Fruit fly (Drosophila melanogaster): ENCODE results near the gene CG15696.

CG15696 gene

DNA sequence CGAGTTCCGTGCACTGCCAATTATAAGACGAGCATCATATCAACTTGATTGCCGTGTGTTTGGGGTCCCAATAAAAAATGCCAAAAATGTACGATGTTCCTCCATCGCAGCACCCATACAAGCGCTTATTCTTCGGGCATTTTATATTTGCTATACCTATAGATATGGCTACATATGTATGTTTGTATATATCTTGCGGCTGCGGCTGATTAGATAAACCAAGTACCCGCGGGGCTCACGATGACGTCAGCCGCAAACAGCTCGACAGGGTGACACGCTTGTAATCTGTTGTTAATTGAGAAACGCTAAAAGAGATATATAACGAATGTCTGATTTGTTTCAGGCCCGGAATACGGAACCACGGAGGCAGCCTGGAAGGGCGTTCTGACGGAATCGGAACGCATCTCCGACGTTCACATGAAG lies 9.6 kb upstream of the CG15696 start:
- TF ChIP-seq CG17806 (tag; optimal IDR thresholded peaks at IDR 0.05) (no peak), Snoo (tag; optimal IDR thresholded peaks at IDR 0.05) (no peak), fd96Ca (GFP tag; IDR thresholded peaks at IDR 0.05) (no peak), CG12605 (GFP tag; IDR thresholded peaks at IDR 0.05) (no peak), CG15710 (tag; optimal IDR thresholded peaks at IDR 0.05) (no peak), CG14655 (GFP tag; optimal IDR thresholded peaks at IDR 0.05) (no peak), CG13204 (GFP tag; optimal IDR thresholded peaks at IDR 0.05) (no peak)

- TF ChIP-seq CG8159 (tag; optimal IDR thresholded peaks at IDR 0.05) (no peak), CG10348 (GFP tag; IDR thresholded peaks at IDR 0.05) (no peak), CG17806 (tag; optimal IDR thresholded peaks at IDR 0.05) (no peak), CG34367 (tag; optimal IDR thresholded peaks at IDR 0.05) (no peak), fd96Ca (GFP tag; IDR thresholded peaks at IDR 0.05) (no peak)
Observed at dm6 chr3R:20838787-20839186, 8.1 kb upstream of the CG15696 start.

DNA sequence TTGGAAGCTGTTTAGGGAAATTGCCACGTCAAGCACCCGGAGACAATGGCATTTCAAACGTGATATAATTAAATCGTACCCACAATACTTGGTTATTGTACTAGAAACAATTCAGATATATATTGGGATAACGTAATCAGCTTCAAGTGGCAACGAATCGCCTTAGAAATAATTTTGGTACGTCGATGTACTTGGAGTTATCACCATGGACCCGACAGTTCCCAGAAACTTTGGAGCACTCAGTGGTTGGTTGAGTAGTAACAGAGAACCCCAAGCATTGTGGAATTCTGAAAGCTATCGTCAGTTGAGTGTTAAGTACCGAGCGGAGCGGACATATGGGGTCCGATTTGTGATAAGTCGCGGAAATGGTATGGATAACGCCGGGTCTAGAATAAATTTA lies 5.0 kb upstream of the CG15696 start, which contains the start of gene CG15695:
Gene CG15695 (plus strand): TSS at position 301 of the 400 bp plus-strand sequence.
- TF ChIP-seq CG34367 (tag; optimal IDR thresholded peaks at IDR 0.05) (no peak), gl (tag; optimal IDR thresholded peaks at IDR 0.05) (no peak), CG32121 (GFP tag; IDR thresholded peaks at IDR 0.05) (no peak), fd96Ca (GFP tag; IDR thresholded peaks at IDR 0.05) (no peak), CG13204 (GFP tag; optimal IDR thresholded peaks at IDR 0.05) (no peak), CG17806 (tag; optimal IDR thresholded peaks at IDR 0.05) (no peak), Ets98B (GFP tag; IDR thresholded peaks at IDR 0.05) (no peak), CG14655 (GFP tag; optimal IDR thresholded peaks at IDR 0.05) (no peak), CG4496 (GFP tag; IDR thresholded peaks at IDR 0.05) (no peak), CG8301 (tag; optimal IDR thresholded peaks at IDR 0.05) (no peak), Pif1A (GFP tag; optimal IDR thresholded peaks at IDR 0.05) (no peak), CG8159 (tag; optimal IDR thresholded peaks at IDR 0.05) (no peak), CG15710 (tag; optimal IDR thresholded peaks at IDR 0.05) (no peak), D1 (tag; optimal IDR thresholded peaks at IDR 0.05) (no peak), EcR (GFP tag; optimal IDR thresholded peaks at IDR 0.05) (no peak), Pif1B (GFP tag; optimal IDR thresholded peaks at IDR 0.05) (no peak), CG9948 (tag; optimal IDR thresholded peaks at IDR 0.05) (no peak)

DNA sequence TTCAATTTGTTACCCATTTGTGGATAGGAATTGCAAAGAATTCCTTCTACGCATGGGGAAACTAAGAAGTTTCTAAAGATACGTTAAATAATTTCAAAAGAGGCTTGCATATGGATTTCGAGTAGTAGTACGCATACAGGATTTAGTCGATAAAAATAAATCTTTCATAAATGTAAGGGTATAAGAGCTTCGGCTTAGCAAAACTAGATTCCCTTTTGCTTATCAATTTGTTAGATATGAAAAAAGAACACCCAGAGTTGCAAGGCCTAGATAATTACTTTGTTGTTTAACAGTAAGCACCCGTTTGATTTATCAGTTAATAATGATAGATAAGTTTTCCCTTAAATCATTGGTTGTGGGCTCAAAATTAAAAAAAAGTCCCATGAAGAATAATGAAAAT lies 1.4 kb upstream of the CG15696 start:
- TF ChIP-seq CG32121 (GFP tag; IDR thresholded peaks at IDR 0.05) (no peak), CG17806 (tag; optimal IDR thresholded peaks at IDR 0.05) (no peak), CG9948 (tag; optimal IDR thresholded peaks at IDR 0.05) (no peak), Pif1B (GFP tag; optimal IDR thresholded peaks at IDR 0.05) (no peak), CG12605 (GFP tag; IDR thresholded peaks at IDR 0.05) (no peak), CG13204 (GFP tag; optimal IDR thresholded peaks at IDR 0.05) (no peak), CG34367 (tag; optimal IDR thresholded peaks at IDR 0.05) (no peak), EcR (GFP tag; optimal IDR thresholded peaks at IDR 0.05) (no peak)

DNA sequence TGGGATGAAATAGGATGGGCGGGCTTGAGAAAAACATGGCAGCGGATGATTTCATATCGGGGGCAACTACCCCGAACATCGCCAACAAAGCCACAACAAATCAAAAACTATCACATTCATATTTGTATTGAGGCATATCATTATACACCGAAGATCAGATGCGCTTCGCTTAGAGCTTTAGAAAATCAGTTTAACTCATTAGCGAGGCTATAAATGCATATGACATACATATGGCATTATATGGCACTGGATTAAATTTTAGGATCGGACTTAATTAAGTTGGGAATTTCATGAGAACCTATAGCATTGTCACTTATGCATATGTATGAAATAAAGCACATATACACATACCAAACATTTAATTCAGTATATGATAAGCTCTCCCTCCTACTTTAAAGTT lies 552 bp upstream of the CG15696 start:
- TF ChIP-seq CG34367 (tag; optimal IDR thresholded peaks at IDR 0.05) (no peak), CG8159 (tag; optimal IDR thresholded peaks at IDR 0.05) (no peak), Snoo (tag; optimal IDR thresholded peaks at IDR 0.05) (no peak), CG17806 (tag; optimal IDR thresholded peaks at IDR 0.05) (no peak), CG4496 (GFP tag; IDR thresholded peaks at IDR 0.05) (no peak), CG10348 (GFP tag; IDR thresholded peaks at IDR 0.05) (no peak), CG15710 (tag; optimal IDR thresholded peaks at IDR 0.05) (no peak), gl (tag; optimal IDR thresholded peaks at IDR 0.05) (no peak), CG32121 (GFP tag; IDR thresholded peaks at IDR 0.05) (no peak), D1 (tag; optimal IDR thresholded peaks at IDR 0.05) (no peak), rn (GFP tag; IDR thresholded peaks at IDR 0.05) (no peak), Ets98B (GFP tag; IDR thresholded peaks at IDR 0.05) (no peak), CG13204 (GFP tag; optimal IDR thresholded peaks at IDR 0.05) (no peak), EcR (GFP tag; optimal IDR thresholded peaks at IDR 0.05) (no peak), CG8301 (tag; optimal IDR thresholded peaks at IDR 0.05) (no peak), CG14655 (GFP tag; optimal IDR thresholded peaks at IDR 0.05) (no peak), CG12605 (GFP tag; IDR thresholded peaks at IDR 0.05) (no peak)

- peak; percentile 24 for TF ChIP-seq Snoo (tag; optimal IDR thresholded peaks at IDR 0.05)
- no peak for TF ChIP-seq Pif1A (GFP tag; optimal IDR thresholded peaks at IDR 0.05)
Observed at dm6 chr3R:20850395-20851039, 3.6 kb downstream of the CG15696 start, which contains the start of gene RpS30. RpS30 (plus strand) TSS chr3R:20850516.

dm6 chr3R:20859845-20860244 lies 13.0 kb downstream of the CG15696 start, which contains the start of gene Ir93a:
Ir93a (minus strand) TSS chr3R:20859945.
- TF ChIP-seq CG4496 (GFP tag; IDR thresholded peaks at IDR 0.05) (no peak), rn (GFP tag; IDR thresholded peaks at IDR 0.05) (no peak), Pif1A (GFP tag; optimal IDR thresholded peaks at IDR 0.05) (no peak), CG10348 (GFP tag; IDR thresholded peaks at IDR 0.05) (no peak), CG9948 (tag; optimal IDR thresholded peaks at IDR 0.05) (no peak), CG15710 (tag; optimal IDR thresholded peaks at IDR 0.05) (no peak), CG8159 (tag; optimal IDR thresholded peaks at IDR 0.05) (no peak), EcR (GFP tag; optimal IDR thresholded peaks at IDR 0.05) (no peak), fd96Ca (GFP tag; IDR thresholded peaks at IDR 0.05) (no peak), CG14655 (GFP tag; optimal IDR thresholded peaks at IDR 0.05) (no peak), CG34367 (tag; optimal IDR thresholded peaks at IDR 0.05) (no peak), gl (tag; optimal IDR thresholded peaks at IDR 0.05) (no peak), Pif1B (GFP tag; optimal IDR thresholded peaks at IDR 0.05) (no peak), CG32121 (GFP tag; IDR thresholded peaks at IDR 0.05) (no peak), CG13204 (GFP tag; optimal IDR thresholded peaks at IDR 0.05) (no peak), Snoo (tag; optimal IDR thresholded peaks at IDR 0.05) (no peak), CG17806 (tag; optimal IDR thresholded peaks at IDR 0.05) (no peak), Ets98B (GFP tag; IDR thresholded peaks at IDR 0.05) (no peak), CG8301 (tag; optimal IDR thresholded peaks at IDR 0.05) (no peak)

Data from whole organism, pupa.